Fruit fly (Drosophila melanogaster): ENCODE results near the gene dwg.
A peak's percentile ranks its signal among the peaks of the same experiment; 100 is the strongest.

Gene dwg

dm6 chrX:2742067-2742466, 14.6 kb downstream of the dwg start:
- TF ChIP-seq CG8119 (GFP tag; IDR thresholded peaks at IDR 0.05) = peak; percentile 68; the same call in 2 of the 3 replicates
- TF ChIP-seq net (GFP tag; optimal IDR thresholded peaks at IDR 0.05) = peak; percentile 16
- TF ChIP-seq CG15336 (GFP tag; IDR thresholded peaks at IDR 0.05) = peak; percentile 58
- TF ChIP-seq OdsH (GFP tag; optimal IDR thresholded peaks at IDR 0.05) = no peak
- TF ChIP-seq eg (GFP tag; IDR thresholded peaks at IDR 0.05) = peak; percentile 66; the same call in 2 of the 3 replicates
- TF ChIP-seq CG16779 (tag; optimal IDR thresholded peaks at IDR 0.05) = peak; percentile 64
- TF ChIP-seq Ets96B (tag; optimal IDR thresholded peaks at IDR 0.05) = peak; percentile 15
- peak; percentile 1 for TF ChIP-seq dsx (GFP tag; optimal IDR thresholded peaks at IDR 0.05; ENCODE audit: poor library complexity, severe bottlenecking)
- TF ChIP-seq CG6854 (GFP tag; optimal IDR thresholded peaks at IDR 0.05) = no peak
- no peak for TF ChIP-seq CG11762 (GFP tag; optimal IDR thresholded peaks at IDR 0.05; ENCODE audit: insufficient read depth)
- peak; percentile 92 for TF ChIP-seq vri (GFP tag; optimal IDR thresholded peaks at IDR 0.05)
- no peak for TF ChIP-seq fkh (GFP tag; optimal IDR thresholded peaks at IDR 0.05)
- peak; percentile 34 for TF ChIP-seq Eip78C (GFP tag)
- peak in 1 of 2 experiments; percentile 61 for TF ChIP-seq ss (GFP tag; optimal IDR thresholded peaks at IDR 0.05)
- no peak for TF ChIP-seq spab (GFP tag; optimal IDR thresholded peaks at IDR 0.05)
- TF ChIP-seq Blimp-1 (GFP tag; optimal IDR thresholded peaks at IDR 0.05) = no peak
- no peak for TF ChIP-seq Gug (GFP tag; IDR thresholded peaks at IDR 0.05)
- no peak for TF ChIP-seq CG10669 (GFP tag; optimal IDR thresholded peaks at IDR 0.05)
- peak; percentile 53 for TF ChIP-seq CG6808 (GFP tag; optimal IDR thresholded peaks at IDR 0.05)
- peak; percentile 68; the same call in 2 of the 3 replicates for TF ChIP-seq CG6163 (GFP tag; IDR thresholded peaks at IDR 0.05)
- no peak for TF ChIP-seq Lpt (GFP tag; optimal IDR thresholded peaks at IDR 0.05)
- no peak for TF ChIP-seq CG8632 (GFP tag; optimal IDR thresholded peaks at IDR 0.05)
- TF ChIP-seq acj6 (GFP tag; optimal IDR thresholded peaks at IDR 0.05) = no peak

- TF ChIP-seq Eip93F (GFP tag; optimal IDR thresholded peaks at IDR 0.05) (no peak), CG7368 (GFP tag; optimal IDR thresholded peaks at IDR 0.05) (no peak), CG3032 (tag; optimal IDR thresholded peaks at IDR 0.05) (no peak), Lpt (GFP tag; optimal IDR thresholded peaks at IDR 0.05) (no peak), CG6792 (GFP tag; optimal IDR thresholded peaks at IDR 0.05) (peak; percentile 6), CG9139 (GFP tag; optimal IDR thresholded peaks at IDR 0.05) (no peak), CG6163 (GFP tag; IDR thresholded peaks at IDR 0.05) (peak; percentile 66), topi (GFP tag; optimal IDR thresholded peaks at IDR 0.05) (peak; percentile 31), CG11294 (GFP tag; IDR thresholded peaks at IDR 0.05) (peak; percentile 55), Ets21C (GFP tag; optimal IDR thresholded peaks at IDR 0.05) (peak; percentile 23), Sox14 (GFP tag; optimal IDR thresholded peaks at IDR 0.05) (peak; percentile 24), CG6854 (GFP tag; optimal IDR thresholded peaks at IDR 0.05) (no peak), cyc (GFP tag; optimal IDR thresholded peaks at IDR 0.05) (peak; percentile 26), dac (GFP tag; optimal IDR thresholded peaks at IDR 0.05) (no peak), CG6276 (GFP tag; optimal IDR thresholded peaks at IDR 0.05) (no peak), fd59A (GFP tag; optimal IDR thresholded peaks at IDR 0.05) (no peak), CG10669 (GFP tag; optimal IDR thresholded peaks at IDR 0.05) (no peak), CG8632 (GFP tag; optimal IDR thresholded peaks at IDR 0.05) (no peak), eg (GFP tag; IDR thresholded peaks at IDR 0.05) (peak; percentile 81), esn (GFP tag; optimal IDR thresholded peaks at IDR 0.05) (peak; percentile 54), vri (GFP tag; optimal IDR thresholded peaks at IDR 0.05) (peak; percentile 29), lz (GFP tag; optimal IDR thresholded peaks at IDR 0.05) (peak; percentile 45), fd85E (GFP tag; optimal IDR thresholded peaks at IDR 0.05) (no peak), spab (GFP tag; optimal IDR thresholded peaks at IDR 0.05) (no peak), salr (GFP tag; optimal IDR thresholded peaks at IDR 0.05) (no peak), Smox (GFP tag; optimal IDR thresholded peaks at IDR 0.05) (peak; percentile 5), pdm3 (GFP tag; optimal IDR thresholded peaks at IDR 0.05) (peak; percentile 46), CG15336 (GFP tag; IDR thresholded peaks at IDR 0.05) (no peak), Blimp-1 (GFP tag; optimal IDR thresholded peaks at IDR 0.05) (no peak), CG6808 (GFP tag; optimal IDR thresholded peaks at IDR 0.05) (no peak), CG4318 (GFP tag; optimal IDR thresholded peaks at IDR 0.05) (no peak), CG8319 (GFP tag; optimal IDR thresholded peaks at IDR 0.05) (no peak), Hr38 (GFP tag; optimal IDR thresholded peaks at IDR 0.05) (no peak), Eip78C (GFP tag) (peak; percentile 68), achi (GFP tag; optimal IDR thresholded peaks at IDR 0.05) (peak; percentile 35), acj6 (GFP tag; optimal IDR thresholded peaks at IDR 0.05) (peak; percentile 43), Ets96B (tag; optimal IDR thresholded peaks at IDR 0.05) (no peak), CG8119 (GFP tag; IDR thresholded peaks at IDR 0.05) (peak; percentile 23; the same call in 1 of the 3 replicates), ss (GFP tag; optimal IDR thresholded peaks at IDR 0.05) (no peak), fkh (GFP tag; optimal IDR thresholded peaks at IDR 0.05) (no peak), net (GFP tag; optimal IDR thresholded peaks at IDR 0.05) (peak; percentile 28), CG10631 (GFP tag; optimal IDR thresholded peaks at IDR 0.05) (no peak), dsx (GFP tag; optimal IDR thresholded peaks at IDR 0.05; ENCODE audit: poor library complexity, severe bottlenecking) (no peak)
Observed at dm6 chrX:2743020-2743419, 15.5 kb downstream of the dwg start.

Data from whole organism, prepupa.